Fruit fly (Drosophila melanogaster) whole organism, embryonic: Measurements from ENCODE around the gene msd1.
A peak's percentile ranks its signal among the peaks of the same experiment; 100 is the strongest.

ENCODE experiments used
- CG1024 ChIP-seq: fragments of 200-800 bp; sonication (Bioruptor generic); IDR thresholded peaks from 2 replicates; pipeline ENCODE4 v1.3.6; 2022; ENCODE audit warnings: missing biosample characterization, missing genetic modification characterization
- CG11085 ChIP-seq: fragments of 200-800 bp; sonication (Bioruptor generic); IDR thresholded peaks from 2 replicates; pipeline ENCODE4 v1.3.6; 2022; ENCODE audit warnings: missing biosample characterization, missing genetic modification characterization
- CG11504 ChIP-seq: fragments of 200-800 bp; sonication (Bioruptor generic); optimal IDR thresholded peaks from 3 replicates; lab custom pipeline; 2019; ENCODE audit warnings: missing biosample characterization, mild to moderate bottlenecking, missing genetic modification characterization, moderate library complexity
- CG12219 ChIP-seq: fragments of 200-800 bp; sonication (Bioruptor generic); optimal IDR thresholded peaks from 3 replicates; lab custom pipeline; 2018; ENCODE audit warnings: missing biosample characterization, mild to moderate bottlenecking, missing genetic modification characterization
- CG14667 ChIP-seq: fragments of 200-800 bp; sonication (Bioruptor generic); IDR thresholded peaks from 2 replicates; pipeline ENCODE4 v1.3.6; 2022; ENCODE audit warnings: missing biosample characterization, missing genetic modification characterization
- CG14710 ChIP-seq: fragments of 200-800 bp; sonication (Bioruptor generic); optimal IDR thresholded peaks from 3 replicates; lab custom pipeline; 2019; ENCODE audit warnings: missing biosample characterization, mild to moderate bottlenecking, missing genetic modification characterization, moderate library complexity
- CG15696 ChIP-seq: fragments of 200-800 bp; sonication (Bioruptor generic); optimal IDR thresholded peaks from 2 replicates; lab custom pipeline; 2019; ENCODE audit warnings: missing biosample characterization, mild to moderate bottlenecking, missing genetic modification characterization, moderate library complexity
- CG16863 ChIP-seq: fragments of 200-800 bp; sonication (Bioruptor generic); optimal IDR thresholded peaks from 3 replicates; lab custom pipeline; 2016; ENCODE audit warnings: missing biosample characterization, missing genetic modification characterization
- CG17328 ChIP-seq: fragments of 200-800 bp; sonication (Bioruptor generic); IDR thresholded peaks from 2 replicates; pipeline ENCODE4 v1.3.6; 2022; ENCODE audit warnings: missing biosample characterization, missing genetic modification characterization
- CG18262 ChIP-seq: fragments of 200-800 bp; optimal IDR thresholded peaks from 3 replicates; lab custom pipeline; 2019; ENCODE audit warnings: missing biosample characterization, mild to moderate bottlenecking, missing genetic modification characterization, moderate library complexity
- CG2116 ChIP-seq: fragments of 200-800 bp; sonication (Bioruptor generic); optimal IDR thresholded peaks from 3 replicates; lab custom pipeline; 2018; ENCODE audit warnings: missing biosample characterization, mild to moderate bottlenecking, missing genetic modification characterization
- CG2712 ChIP-seq: fragments of 200-800 bp; optimal IDR thresholded peaks from 3 replicates; lab custom pipeline; 2019; ENCODE audit warnings: missing biosample characterization, mild to moderate bottlenecking, missing genetic modification characterization, moderate library complexity
- CG30431 ChIP-seq: fragments of 200-800 bp; sonication (Bioruptor generic); optimal IDR thresholded peaks from 2 replicates; lab custom pipeline; 2017; ENCODE audit warnings: missing biosample characterization, missing genetic modification characterization
- CG3995 ChIP-seq: fragments of 200-800 bp; sonication (Bioruptor generic); optimal IDR thresholded peaks from 3 replicates; lab custom pipeline; 2016; ENCODE audit warnings: missing biosample characterization, missing genetic modification characterization
- CG4360 ChIP-seq: fragments of 200-800 bp; sonication (Bioruptor generic); IDR thresholded peaks from 2 replicates; pipeline ENCODE4 v1.3.6; 2022; ENCODE audit warnings: missing biosample characterization, missing genetic modification characterization
- CG4854 ChIP-seq: fragments of 200-800 bp; sonication (Bioruptor generic); optimal IDR thresholded peaks from 2 replicates; lab custom pipeline; 2016; ENCODE audit warnings: missing biosample characterization, missing genetic modification characterization, inconsistent platforms
- CG6272 ChIP-seq: fragments of 200-800 bp; sonication (Bioruptor generic); IDR thresholded peaks from 2 replicates; pipeline ENCODE4 v1.3.6; 2022; ENCODE audit warnings: missing biosample characterization, missing genetic modification characterization
- CG9727 ChIP-seq: fragments of 200-800 bp; sonication (Bioruptor generic); optimal IDR thresholded peaks from 3 replicates; lab custom pipeline; 2017; ENCODE audit warnings: missing biosample characterization, mild to moderate bottlenecking, missing genetic modification characterization
- HmgZ ChIP-seq: fragments of 200-800 bp; sonication (Bioruptor generic); optimal IDR thresholded peaks from 2 replicates; lab custom pipeline; 2018; ENCODE audit warnings: missing biosample characterization, mild to moderate bottlenecking, missing genetic modification characterization
- Lim3 ChIP-seq: fragments of 200-800 bp; sonication (Bioruptor generic); IDR thresholded peaks from 2 replicates; pipeline ENCODE4 v1.3.6; 2022; ENCODE audit warnings: missing biosample characterization, missing genetic modification characterization
- Med ChIP-seq: fragments of 200-800 bp; sonication (Bioruptor generic); peaks from one replicate; lab custom pipeline; 2016; ENCODE audit warnings: missing biosample characterization, missing genetic modification characterization, mild to moderate bottlenecking, inconsistent platforms, moderate library complexity
- Opbp ChIP-seq: fragments of 200-800 bp; sonication (Bioruptor generic); IDR thresholded peaks from 3 replicates; pipeline ENCODE4 v1.3.6; 2022; ENCODE audit warnings: missing biosample characterization, missing genetic modification characterization; ENCODE audit not compliant: partially characterized antibody
- Ptx1 ChIP-seq: fragments of 200-800 bp; sonication (Bioruptor generic); IDR thresholded peaks from 2 replicates; pipeline ENCODE4 v1.3.6; 2022; ENCODE audit warnings: missing biosample characterization, missing genetic modification characterization
- Sox102F ChIP-seq: fragments of 200-800 bp; sonication (Bioruptor generic); optimal IDR thresholded peaks from 2 replicates; lab custom pipeline; 2018; ENCODE audit warnings: missing biosample characterization, mild to moderate bottlenecking, missing genetic modification characterization, moderate library complexity
- Spps ChIP-seq: fragments of 200-800 bp; sonication (Bioruptor generic); optimal IDR thresholded peaks from 2 replicates; lab custom pipeline; 2018; ENCODE audit warnings: missing biosample characterization, mild to moderate bottlenecking, missing genetic modification characterization
- Xrp1 ChIP-seq: fragments of 200-800 bp; sonication (Bioruptor generic); IDR thresholded peaks from 2 replicates; pipeline ENCODE4 v1.3.6; 2022; ENCODE audit warnings: missing biosample characterization, missing genetic modification characterization
- chinmo ChIP-seq: fragments of 200-800 bp; sonication (Bioruptor generic); IDR thresholded peaks from 4 replicates; pipeline ENCODE4 v1.3.6; 2022; ENCODE audit warnings: missing biosample characterization, missing genetic modification characterization; ENCODE audit not compliant: partially characterized antibody
- chm ChIP-seq: fragments of 200-800 bp; sonication (Bioruptor generic); IDR thresholded peaks from 2 replicates; pipeline ENCODE4 v1.3.6; 2022; ENCODE audit warnings: missing biosample characterization, missing genetic modification characterization
- disco-r ChIP-seq: fragments of 200-800 bp; sonication (Bioruptor generic); optimal IDR thresholded peaks from 2 replicates; lab custom pipeline; 2016; ENCODE audit warnings: missing biosample characterization, missing genetic modification characterization
- fd102C ChIP-seq: fragments of 200-800 bp; sonication (Bioruptor generic); optimal IDR thresholded peaks from 2 replicates; lab custom pipeline; 2018; ENCODE audit warnings: missing biosample characterization, mild to moderate bottlenecking, missing genetic modification characterization, moderate library complexity
- fd96Cb ChIP-seq: fragments of 200-800 bp; sonication (Bioruptor generic); optimal IDR thresholded peaks from 2 replicates; lab custom pipeline; 2018; ENCODE audit warnings: missing biosample characterization, mild to moderate bottlenecking, missing genetic modification characterization, moderate library complexity
- gcm2 ChIP-seq: fragments of 200-800 bp; sonication (Bioruptor generic); optimal IDR thresholded peaks from 2 replicates; lab custom pipeline; 2016; ENCODE audit warnings: missing biosample characterization, missing genetic modification characterization
- grn ChIP-seq: fragments of 200-800 bp; sonication (Bioruptor generic); optimal IDR thresholded peaks from 3 replicates; lab custom pipeline; 2017; ENCODE audit warnings: missing biosample characterization, missing genetic modification characterization
- hth ChIP-seq: fragments of >200 bp; optimal IDR thresholded peaks from 2 replicates; lab custom pipeline; 2017; ENCODE audit warnings: inconsistent platforms
- pan ChIP-seq, 4 experiments: fragments of >200 bp in 3 of 4; fragments of 200-800 bp in 1 of 4; sonication (Bioruptor generic) in 1 of 4; optimal IDR thresholded peaks in 3 of 4; IDR thresholded peaks in 1 of 4; 2 replicates each; pipeline versions ENCODE4 v1.3.6 to Lab custom; 2017 to 2022; ENCODE audit warnings: missing biosample characterization in 2 of 4, missing genetic modification characterization in 2 of 4, mixed read lengths in 1 of 4
- pfk ChIP-seq: fragments of 200-800 bp; sonication (Bioruptor generic); optimal IDR thresholded peaks from 2 replicates; lab custom pipeline; 2018; ENCODE audit warnings: missing biosample characterization, mild to moderate bottlenecking, missing genetic modification characterization, moderate library complexity
- pho ChIP-seq: fragments of 200-800 bp; sonication (Bioruptor generic); optimal IDR thresholded peaks from 2 replicates; lab custom pipeline; 2016; ENCODE audit warnings: missing biosample characterization, missing genetic modification characterization
- prd ChIP-seq, 3 experiments: fragments of >200 bp in 2 of 3; fragments of 200-800 bp in 1 of 3; sonication (Bioruptor generic) in 1 of 3; optimal IDR thresholded peaks in 2 of 3; IDR thresholded peaks in 1 of 3; 2 replicates in 2 of 3; 3 replicates in 1 of 3; pipeline versions ENCODE4 v1.3.6 to Lab custom; 2017 to 2022; ENCODE audit warnings: missing biosample characterization in 1 of 3, missing genetic modification characterization in 1 of 3
- rib ChIP-seq: fragments of 200-800 bp; sonication (Bioruptor generic); IDR thresholded peaks from 2 replicates; pipeline ENCODE4 v1.3.6; 2022; ENCODE audit warnings: missing biosample characterization, missing genetic modification characterization
- row ChIP-seq: fragments of 200-800 bp; sonication (Bioruptor generic); IDR thresholded peaks from 3 replicates; pipeline ENCODE4 v1.3.6; 2022; ENCODE audit warnings: missing biosample characterization, missing genetic modification characterization
- sens ChIP-seq: fragments of 200-800 bp; sonication (Bioruptor generic); peaks from one replicate; lab custom pipeline; 2016; ENCODE audit warnings: missing biosample characterization, missing genetic modification characterization
- sisA ChIP-seq: fragments of 200-800 bp; sonication (Bioruptor generic); IDR thresholded peaks from 2 replicates; pipeline ENCODE4 v1.3.6; 2022; ENCODE audit warnings: missing biosample characterization, missing genetic modification characterization
- sqz ChIP-seq: fragments of 200-800 bp; sonication (Bioruptor generic); optimal IDR thresholded peaks from 3 replicates; lab custom pipeline; 2018; ENCODE audit warnings: missing biosample characterization, mild to moderate bottlenecking, missing genetic modification characterization
- sr ChIP-seq: fragments of 200-800 bp; sonication (Bioruptor generic); IDR thresholded peaks from 3 replicates; pipeline ENCODE4 v1.3.6; 2022; ENCODE audit warnings: missing biosample characterization, missing genetic modification characterization
- stwl ChIP-seq: fragments of 200-800 bp; sonication (Bioruptor generic); optimal IDR thresholded peaks from 3 replicates; lab custom pipeline; 2018; ENCODE audit warnings: missing biosample characterization, mild to moderate bottlenecking, missing genetic modification characterization, moderate library complexity
- tin ChIP-seq: fragments of 200-800 bp; sonication (Bioruptor generic); optimal IDR thresholded peaks from 3 replicates; lab custom pipeline; 2016; ENCODE audit warnings: missing biosample characterization, missing genetic modification characterization
- tna ChIP-seq: fragments of 200-800 bp; sonication (Bioruptor generic); IDR thresholded peaks from 2 replicates; pipeline ENCODE4 v1.3.6; 2022; ENCODE audit warnings: missing biosample characterization, missing genetic modification characterization; ENCODE audit not compliant: partially characterized antibody
- trem ChIP-seq: fragments of 200-800 bp; optimal IDR thresholded peaks from 3 replicates; lab custom pipeline; 2019; ENCODE audit warnings: missing biosample characterization, mild to moderate bottlenecking, missing genetic modification characterization, moderate library complexity
- tx ChIP-seq: fragments of 200-800 bp; sonication (Bioruptor generic); optimal IDR thresholded peaks from 2 replicates; lab custom pipeline; 2016; ENCODE audit warnings: missing biosample characterization, missing genetic modification characterization
- vnd ChIP-seq: fragments of 200-800 bp; sonication (Bioruptor generic); IDR thresholded peaks from 3 replicates; pipeline ENCODE4 v1.3.6; 2022; ENCODE audit warnings: missing biosample characterization, missing genetic modification characterization; ENCODE audit not compliant: partially characterized antibody
- zfh1 ChIP-seq: fragments of 200-800 bp; sonication (Bioruptor generic); IDR thresholded peaks from 3 replicates; pipeline ENCODE4 v1.3.6; 2022; ENCODE audit warnings: missing biosample characterization, missing genetic modification characterization

The msd1 gene

dm6 chr3L:1358338-1358737, 26.8 kb downstream of the msd1 start (continued):
- TF ChIP-seq fd96Cb (no peak), CG11085 (GFP tag; lab: Robert Waterston, UW) (no peak), grn (GFP tag; lab: Kevin White, UChicago) (peak; percentile 1), CG16863 (no peak), CG9727 (GFP tag; lab: Kevin White, UChicago) (peak; percentile 35), sqz (no peak), CG30431 (GFP tag; lab: Kevin White, UChicago) (peak; percentile 11), tin (no peak), disco-r (GFP tag; lab: Kevin White, UChicago) (no peak), zfh1 (GFP tag; lab: Robert Waterston, UW) (peak; percentile 65; the same call in 2 of the 3 replicates), Lim3 (GFP tag; lab: Robert Waterston, UW) (no peak), Ptx1 (GFP tag; lab: Robert Waterston, UW) (0 out of 2 replicates have a peak, but pooled peaks have one; percentile 9), rib (GFP tag; lab: Robert Waterston, UW) (no peak), CG3995 (GFP tag; lab: Kevin White, UChicago) (no peak), CG1024 (GFP tag; lab: Robert Waterston, UW) (no peak), Med (GFP tag; lab: Kevin White, UChicago) (peak; percentile 33), gcm2 (GFP tag; lab: Kevin White, UChicago) (no peak), row (peak; percentile 21; the same call in 1 of the 3 replicates), pan (optimal IDR thresholded peaks at IDR 0.05; lab: Kevin White, UChicago) (no peak), pan (GFP tag; optimal IDR thresholded peaks at IDR 0.05 in 1 of 2, IDR thresholded peaks at IDR 0.05 in 1 of 2) (peak in 1 of 2 experiments; percentile 14), trem (tag; lab: Kevin White, UChicago) (peak; percentile 11), CG14710 (tag; lab: Kevin White, UChicago) (peak; percentile 8), CG14667 (GFP tag; lab: Robert Waterston, UW) (0 out of 2 replicates have a peak, but pooled peaks have one; percentile 12), CG15696 (tag; lab: Kevin White, UChicago) (peak; percentile 63), Opbp (GFP tag; lab: Robert Waterston, UW) (no peak), sisA (GFP tag; lab: Robert Waterston, UW) (no peak), prd (optimal IDR thresholded peaks at IDR 0.05; lab: Kevin White, UChicago) (no peak), prd (GFP tag; IDR thresholded peaks at IDR 0.05; lab: Robert Waterston, UW) (peak; percentile 70), CG11504 (tag; lab: Kevin White, UChicago) (no peak), HmgZ (tag; lab: Kevin White, UChicago) (no peak), CG2116 (no peak), CG17328 (GFP tag; lab: Robert Waterston, UW) (peak; percentile 44; the same call in 1 of the 2 replicates), vnd (GFP tag; lab: Robert Waterston, UW) (no peak), Spps (no peak), CG4854 (GFP tag; lab: Kevin White, UChicago) (no peak), chinmo (GFP tag; lab: Robert Waterston, UW) (no peak), sr (GFP tag; lab: Robert Waterston, UW) (no peak), pfk (GFP tag; lab: Kevin White, UChicago) (no peak), stwl (tag; lab: Kevin White, UChicago) (no peak), pho (GFP tag; lab: Kevin White, UChicago) (no peak), tx (GFP tag; lab: Kevin White, UChicago) (no peak), CG12219 (GFP tag; lab: Kevin White, UChicago) (no peak), fd102C (GFP tag; lab: Kevin White, UChicago) (peak; percentile 29), sens (GFP tag; lab: Kevin White, UChicago) (peak; percentile 74), CG6272 (GFP tag; lab: Robert Waterston, UW) (no peak), tna (GFP tag; lab: Robert Waterston, UW) (no peak), CG4360 (GFP tag; lab: Robert Waterston, UW) (no peak), Sox102F (GFP tag; lab: Kevin White, UChicago) (no peak), chm (GFP tag; lab: Robert Waterston, UW) (no peak), CG18262 (peak; percentile 8), CG2712 (tag; lab: Kevin White, UChicago) (peak; percentile 37), Xrp1 (GFP tag; lab: Robert Waterston, UW) (peak; percentile 51), hth (lab: Kevin White, UChicago) (no peak)
